ENCODE assay signal across 1 fruit fly cellular context in the genomic region with DNA sequence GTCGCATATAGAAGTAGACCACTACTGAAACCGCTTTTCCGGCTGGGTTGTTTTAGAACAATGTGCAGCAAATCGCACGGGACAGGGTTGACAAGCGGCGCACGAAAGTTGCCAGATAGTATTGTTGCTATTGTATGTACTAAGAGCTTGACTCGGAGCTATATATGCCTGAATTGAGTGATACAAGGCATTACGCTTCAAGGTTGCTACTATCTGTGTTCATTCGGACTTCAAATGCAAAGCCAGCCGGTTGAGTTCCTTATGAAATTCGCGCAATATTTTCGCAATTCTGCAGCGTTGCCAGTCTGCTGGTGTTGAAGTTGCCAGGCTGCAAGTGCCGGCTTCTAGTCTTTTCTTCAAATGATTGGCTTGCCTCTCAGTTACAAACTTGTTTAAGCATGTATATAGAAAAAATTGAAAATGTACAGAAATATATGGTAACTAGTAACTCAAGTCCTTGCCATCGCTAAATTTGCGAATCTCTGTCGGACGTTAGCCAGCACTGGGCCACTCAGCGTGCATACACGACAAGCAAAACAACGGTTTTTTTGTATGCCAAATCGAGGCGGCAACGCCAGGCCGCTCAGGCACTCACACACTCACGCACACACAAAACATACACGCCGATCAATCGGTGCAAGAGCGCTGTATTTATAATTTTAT.
TF ChIP-seq lines count a peak whose summit lies in the region.

A gene (minus strand): TSS at position 513 of the 663 bp plus-strand sequence.
A gene (plus strand): TSS at position 549 of the 663 bp plus-strand sequence.

TF ChIP-seq in whole organism, embryonic, 481 proteins besides CTCF, POLR2A, EP300 and RAD21 (continued from another document and continues in another):
- TF ChIP-seq CG6689 (GFP tag; IDR thresholded peaks at IDR 0.05; lab: Robert Waterston, UW), result peak; percentile 67
- no peak for TF ChIP-seq CG6765 (GFP tag; optimal IDR thresholded peaks at IDR 0.05; lab: Kevin White, UChicago)
- 0 out of 3 replicates have a peak, but pooled peaks have one; percentile 56 for TF ChIP-seq hb (GFP tag; IDR thresholded peaks at IDR 0.05; lab: Robert Waterston, UW; ENCODE audit: partially characterized antibody)
- TF ChIP-seq CG17912 (GFP tag; optimal IDR thresholded peaks at IDR 0.05; lab: Kevin White, UChicago), result no peak
- no peak for TF ChIP-seq CG12299 (tag; optimal IDR thresholded peaks at IDR 0.05; lab: Kevin White, UChicago)
- TF ChIP-seq lov (optimal IDR thresholded peaks at IDR 0.05; lab: Kevin White, UChicago), result no peak
- TF ChIP-seq lov (GFP tag; IDR thresholded peaks at IDR 0.05; lab: Robert Waterston, UW), result no peak
- peak; percentile 47; the same call in 1 of the 2 replicates for TF ChIP-seq CG31224 (GFP tag; IDR thresholded peaks at IDR 0.05; lab: Robert Waterston, UW)
- no peak; the same call in 2 of the 3 replicates for TF ChIP-seq CG34224 (GFP tag; IDR thresholded peaks at IDR 0.05; lab: Robert Waterston, UW; ENCODE audit: partially characterized antibody)
- TF ChIP-seq fu2 (GFP tag; optimal IDR thresholded peaks at IDR 0.05; lab: Kevin White, UChicago), result peak; percentile 65
- TF ChIP-seq CG7786 (GFP tag; optimal IDR thresholded peaks at IDR 0.05; lab: Kevin White, UChicago), result peak; percentile 56
- 0 out of 2 replicates have a peak, but pooled peaks have one; percentile 12 for TF ChIP-seq bbx (GFP tag; IDR thresholded peaks at IDR 0.05; lab: Robert Waterston, UW; ENCODE audit: partially characterized antibody)
- no peak for TF ChIP-seq zf30C (GFP tag; optimal IDR thresholded peaks at IDR 0.05; lab: Kevin White, UChicago)
- peak; percentile 24 for TF ChIP-seq da (GFP tag; optimal IDR thresholded peaks at IDR 0.05; lab: Kevin White, UChicago)
- TF ChIP-seq Bgb (GFP tag; IDR thresholded peaks at IDR 0.05; lab: Robert Waterston, UW; ENCODE audit: partially characterized antibody), result peak; percentile 31; the same call in 1 of the 2 replicates
- peak; percentile 62 for TF ChIP-seq Mad (GFP tag; optimal IDR thresholded peaks at IDR 0.05; lab: Kevin White, UChicago)
- TF ChIP-seq Pdp1 (GFP tag; optimal IDR thresholded peaks at IDR 0.05; lab: Kevin White, UChicago), result peak; percentile 44 to 61
- peak; percentile 51; the same call in 1 of the 2 replicates for TF ChIP-seq ttk (GFP tag; IDR thresholded peaks at IDR 0.05; lab: Robert Waterston, UW)
- TF ChIP-seq repo (GFP tag; optimal IDR thresholded peaks at IDR 0.05; lab: Kevin White, UChicago), result no peak
- peak; percentile 47; the same call in 1 of the 2 replicates for TF ChIP-seq stc (GFP tag; IDR thresholded peaks at IDR 0.05; lab: Robert Waterston, UW)
- peak; percentile 26 for TF ChIP-seq CG18619 (GFP tag; optimal IDR thresholded peaks at IDR 0.05; lab: Kevin White, UChicago)
- peak; percentile 28 for TF ChIP-seq CG5245 (GFP tag; optimal IDR thresholded peaks at IDR 0.05; lab: Kevin White, UChicago)
- peak; percentile 20 for TF ChIP-seq CG8388 (GFP tag; optimal IDR thresholded peaks at IDR 0.05; lab: Kevin White, UChicago)
- no peak for TF ChIP-seq emc (GFP tag; optimal IDR thresholded peaks at IDR 0.05; lab: Kevin White, UChicago)
- peak; percentile 12 for TF ChIP-seq CG17186 (GFP tag; optimal IDR thresholded peaks at IDR 0.05; lab: Kevin White, UChicago)
- TF ChIP-seq wdn (GFP tag; IDR thresholded peaks at IDR 0.05; lab: Robert Waterston, UW), result 0 out of 2 replicates have a peak, but pooled peaks have one; percentile 14
- no peak for TF ChIP-seq yki (optimal IDR thresholded peaks at IDR 0.05; lab: Kevin White, UChicago)
- TF ChIP-seq Hr3 (GFP tag; optimal IDR thresholded peaks at IDR 0.05; lab: Kevin White, UChicago), result peak; percentile 46
- peak; percentile 96 for TF ChIP-seq Ets65A (GFP tag; lab: Kevin White, UChicago)
- no peak for TF ChIP-seq CG33213 (GFP tag; optimal IDR thresholded peaks at IDR 0.05; lab: Kevin White, UChicago)
- peak; percentile 57 for TF ChIP-seq Rx (GFP tag; IDR thresholded peaks at IDR 0.05; lab: Robert Waterston, UW)
- TF ChIP-seq crp (GFP tag; optimal IDR thresholded peaks at IDR 0.05; lab: Kevin White, UChicago), result peak in 1 of 2 experiments; percentile 38
- TF ChIP-seq CG10959 (GFP tag; IDR thresholded peaks at IDR 0.05; lab: Robert Waterston, UW), result peak; percentile 39; the same call in 1 of the 2 replicates
- TF ChIP-seq tup (GFP tag; optimal IDR thresholded peaks at IDR 0.05; lab: Kevin White, UChicago), result peak; percentile 33
- TF ChIP-seq z (GFP tag; IDR thresholded peaks at IDR 0.05; lab: Robert Waterston, UW), result no peak
- no peak for TF ChIP-seq Nf-YC (tag; optimal IDR thresholded peaks at IDR 0.05; lab: Kevin White, UChicago)
- peak; percentile 22 for TF ChIP-seq CG18476 (GFP tag; optimal IDR thresholded peaks at IDR 0.05; lab: Kevin White, UChicago)
- peak; percentile 61 for TF ChIP-seq E2f2 (GFP tag; IDR thresholded peaks at IDR 0.05; lab: Robert Waterston, UW)
- no peak for TF ChIP-seq gem (tag; optimal IDR thresholded peaks at IDR 0.05; lab: Kevin White, UChicago)
- TF ChIP-seq CG2116 (GFP tag; optimal IDR thresholded peaks at IDR 0.05; lab: Kevin White, UChicago), result peak; percentile 40
- TF ChIP-seq CG16813 (GFP tag; IDR thresholded peaks at IDR 0.05; lab: Robert Waterston, UW; ENCODE audit: partially characterized antibody), result 0 out of 3 replicates have a peak, but pooled peaks have one; percentile 56
- peak; percentile 12 for TF ChIP-seq disco-r (GFP tag; optimal IDR thresholded peaks at IDR 0.05; lab: Kevin White, UChicago)
- no peak for TF ChIP-seq CG5953 (GFP tag; IDR thresholded peaks at IDR 0.05; lab: Robert Waterston, UW)
- TF ChIP-seq CG4328 (GFP tag; optimal IDR thresholded peaks at IDR 0.05; lab: Kevin White, UChicago), result peak; percentile 10
- TF ChIP-seq run (tag; optimal IDR thresholded peaks at IDR 0.05; lab: Kevin White, UChicago), result no peak
- TF ChIP-seq CG8290 (GFP tag; optimal IDR thresholded peaks at IDR 0.05; lab: Kevin White, UChicago), result no peak
- peak in 1 of 2 experiments; percentile 27 for TF ChIP-seq CG8290 (tag; optimal IDR thresholded peaks at IDR 0.05; lab: Kevin White, UChicago)
- TF ChIP-seq CG15514 (GFP tag; optimal IDR thresholded peaks at IDR 0.05; lab: Kevin White, UChicago), result peak; percentile 13
- TF ChIP-seq sob (GFP tag; IDR thresholded peaks at IDR 0.05; lab: Robert Waterston, UW), result peak; percentile 41; the same call in 1 of the 2 replicates
- peak; percentile 30 for TF ChIP-seq Bteb2 (GFP tag; optimal IDR thresholded peaks at IDR 0.05; lab: Kevin White, UChicago)
- peak; percentile 42; the same call in 1 of the 2 replicates for TF ChIP-seq E2f1 (GFP tag; IDR thresholded peaks at IDR 0.05; lab: Robert Waterston, UW)
- TF ChIP-seq HLH54F (GFP tag; optimal IDR thresholded peaks at IDR 0.05; lab: Kevin White, UChicago), result peak; percentile 76
- TF ChIP-seq HmgZ (tag; optimal IDR thresholded peaks at IDR 0.05; lab: Kevin White, UChicago), result peak; percentile 28
- 0 out of 2 replicates have a peak, but pooled peaks have one; percentile 32 for TF ChIP-seq dimm (GFP tag; IDR thresholded peaks at IDR 0.05; lab: Robert Waterston, UW)
- no peak for TF ChIP-seq Doc2 (GFP tag; IDR thresholded peaks at IDR 0.05; lab: Robert Waterston, UW)
- TF ChIP-seq CG6272 (GFP tag; IDR thresholded peaks at IDR 0.05; lab: Robert Waterston, UW), result peak; percentile 40; the same call in 1 of the 2 replicates
- TF ChIP-seq az2 (GFP tag; optimal IDR thresholded peaks at IDR 0.05; lab: Kevin White, UChicago), result peak; percentile 45
- TF ChIP-seq CG9215 (GFP tag; IDR thresholded peaks at IDR 0.05; lab: Robert Waterston, UW), result peak; percentile 62
- TF ChIP-seq CG32772 (GFP tag; IDR thresholded peaks at IDR 0.05; lab: Robert Waterston, UW), result peak; percentile 68
- no peak for TF ChIP-seq CG13123 (GFP tag; optimal IDR thresholded peaks at IDR 0.05; lab: Kevin White, UChicago)
- TF ChIP-seq gcm2 (GFP tag; optimal IDR thresholded peaks at IDR 0.05; lab: Kevin White, UChicago), result no peak
- TF ChIP-seq CG9609 (GFP tag; optimal IDR thresholded peaks at IDR 0.05; lab: Kevin White, UChicago), result peak; percentile 71
- TF ChIP-seq CG13775 (GFP tag; optimal IDR thresholded peaks at IDR 0.05; lab: Kevin White, UChicago), result peak; percentile 58
- peak; percentile 66 for TF ChIP-seq CG9932 (GFP tag; IDR thresholded peaks at IDR 0.05; lab: Robert Waterston, UW)
- TF ChIP-seq sens (GFP tag; lab: Kevin White, UChicago), result peak; percentile 94
- TF ChIP-seq pho (GFP tag; optimal IDR thresholded peaks at IDR 0.05; lab: Kevin White, UChicago), result peak; percentile 53
- no peak for TF ChIP-seq CG9437 (GFP tag; optimal IDR thresholded peaks at IDR 0.05; lab: Kevin White, UChicago)
- no peak for TF ChIP-seq cad (GFP tag; optimal IDR thresholded peaks at IDR 0.05; lab: Kevin White, UChicago)
- TF ChIP-seq Vsx1 (GFP tag; optimal IDR thresholded peaks at IDR 0.05; lab: Kevin White, UChicago), result no peak
- TF ChIP-seq CG30403 (GFP tag; optimal IDR thresholded peaks at IDR 0.05; lab: Kevin White, UChicago), result peak; percentile 71
- TF ChIP-seq CG10267 (tag; optimal IDR thresholded peaks at IDR 0.05; lab: Kevin White, UChicago), result peak; percentile 93
- TF ChIP-seq tx (GFP tag; optimal IDR thresholded peaks at IDR 0.05; lab: Kevin White, UChicago), result peak; percentile 58
- no peak for TF ChIP-seq Hand (GFP tag; optimal IDR thresholded peaks at IDR 0.05; lab: Kevin White, UChicago)
- TF ChIP-seq eyg (GFP tag; optimal IDR thresholded peaks at IDR 0.05; lab: Kevin White, UChicago), result peak; percentile 15
- TF ChIP-seq unc-4 (GFP tag; IDR thresholded peaks at IDR 0.05; lab: Robert Waterston, UW; ENCODE audit: partially characterized antibody), result peak; percentile 44; the same call in 1 of the 2 replicates
- peak; percentile 33 for TF ChIP-seq Dref (GFP tag; IDR thresholded peaks at IDR 0.05; lab: Robert Waterston, UW)
- no peak for TF ChIP-seq CG17359 (tag; optimal IDR thresholded peaks at IDR 0.05; lab: Kevin White, UChicago)
- peak; percentile 66 for TF ChIP-seq sisA (GFP tag; IDR thresholded peaks at IDR 0.05; lab: Robert Waterston, UW)
- TF ChIP-seq Dip2 (GFP tag; IDR thresholded peaks at IDR 0.05; lab: Robert Waterston, UW), result no peak
- peak; percentile 37 for TF ChIP-seq Abd-B (GFP tag; optimal IDR thresholded peaks at IDR 0.05; lab: Kevin White, UChicago)
- TF ChIP-seq Antp (GFP tag; optimal IDR thresholded peaks at IDR 0.05; lab: Kevin White, UChicago), result peak; percentile 72
- TF ChIP-seq Opbp (GFP tag; IDR thresholded peaks at IDR 0.05; lab: Robert Waterston, UW; ENCODE audit: partially characterized antibody), result no peak
- TF ChIP-seq CG6854 (GFP tag; optimal IDR thresholded peaks at IDR 0.05; lab: Kevin White, UChicago), result no peak
- peak; percentile 34 for TF ChIP-seq MESR4 (GFP tag; optimal IDR thresholded peaks at IDR 0.05; lab: Kevin White, UChicago)
- TF ChIP-seq vfl (GFP tag; optimal IDR thresholded peaks at IDR 0.05; lab: Kevin White, UChicago), result peak; percentile 26
- TF ChIP-seq tin (GFP tag; optimal IDR thresholded peaks at IDR 0.05; lab: Kevin White, UChicago), result peak; percentile 48
- TF ChIP-seq CG9876 (GFP tag; optimal IDR thresholded peaks at IDR 0.05; lab: Kevin White, UChicago), result peak; percentile 19
- TF ChIP-seq mam (GFP tag; optimal IDR thresholded peaks at IDR 0.05; lab: Kevin White, UChicago), result peak; percentile 66
- peak; percentile 41 for TF ChIP-seq Bdp1 (GFP tag; optimal IDR thresholded peaks at IDR 0.05; lab: Kevin White, UChicago)
- TF ChIP-seq MBD-R2 (GFP tag; IDR thresholded peaks at IDR 0.05; lab: Robert Waterston, UW), result peak; percentile 68
- TF ChIP-seq Nf-YA (GFP tag; IDR thresholded peaks at IDR 0.05; lab: Robert Waterston, UW), result no peak; the same call in 1 of the 2 replicates
- no peak for TF ChIP-seq CG16779 (GFP tag; IDR thresholded peaks at IDR 0.05; lab: Robert Waterston, UW)
- no peak for TF ChIP-seq tll (GFP tag; optimal IDR thresholded peaks at IDR 0.05; lab: Kevin White, UChicago)
- no peak; the same call in none of the 3 replicates for TF ChIP-seq HLH4C (GFP tag; IDR thresholded peaks at IDR 0.05; lab: Robert Waterston, UW; ENCODE audit: partially characterized antibody)
- peak; percentile 55; the same call in 1 of the 3 replicates for TF ChIP-seq CG11456 (GFP tag; IDR thresholded peaks at IDR 0.05; lab: Robert Waterston, UW)
- TF ChIP-seq CG12391 (tag; optimal IDR thresholded peaks at IDR 0.05; lab: Kevin White, UChicago), result peak; percentile 50
- TF ChIP-seq CG3847 (GFP tag; IDR thresholded peaks at IDR 0.05; lab: Robert Waterston, UW), result peak; percentile 78
- peak; percentile 67; the same call in 1 of the 2 replicates for TF ChIP-seq ranshi (GFP tag; IDR thresholded peaks at IDR 0.05; lab: Robert Waterston, UW)
- TF ChIP-seq hbn (GFP tag; IDR thresholded peaks at IDR 0.05; lab: Robert Waterston, UW; ENCODE audit: partially characterized antibody), result no peak
- peak; percentile 56 for TF ChIP-seq CG16863 (GFP tag; optimal IDR thresholded peaks at IDR 0.05; lab: Kevin White, UChicago)
- peak; percentile 55 for TF ChIP-seq CG10366 (GFP tag; IDR thresholded peaks at IDR 0.05; lab: Robert Waterston, UW)
- peak; percentile 20 for TF ChIP-seq CG17802 (tag; optimal IDR thresholded peaks at IDR 0.05; lab: Kevin White, UChicago)
- TF ChIP-seq Fer2 (tag; optimal IDR thresholded peaks at IDR 0.05; lab: Kevin White, UChicago), result no peak
- TF ChIP-seq mld (GFP tag; IDR thresholded peaks at IDR 0.05; lab: Robert Waterston, UW; ENCODE audit: partially characterized antibody), result no peak
- no peak for TF ChIP-seq CG6175 (GFP tag; IDR thresholded peaks at IDR 0.05; lab: Robert Waterston, UW)
- no peak for TF ChIP-seq Deaf1 (tag; optimal IDR thresholded peaks at IDR 0.05; lab: Kevin White, UChicago)
- peak; percentile 75 for TF ChIP-seq zfh2 (GFP tag; optimal IDR thresholded peaks at IDR 0.05; lab: Kevin White, UChicago)
- TF ChIP-seq nmo (GFP tag; optimal IDR thresholded peaks at IDR 0.05; lab: Kevin White, UChicago), result peak; percentile 72
- TF ChIP-seq Fer3 (tag; optimal IDR thresholded peaks at IDR 0.05; lab: Kevin White, UChicago), result peak; percentile 3
- peak; percentile 6 for TF ChIP-seq CG10979 (tag; optimal IDR thresholded peaks at IDR 0.05; lab: Kevin White, UChicago)
- TF ChIP-seq Sox100B (GFP tag; optimal IDR thresholded peaks at IDR 0.05; lab: Kevin White, UChicago), result no peak
- TF ChIP-seq CG11695 (GFP tag; IDR thresholded peaks at IDR 0.05; lab: Robert Waterston, UW), result peak; percentile 46; the same call in 1 of the 3 replicates
- no peak for TF ChIP-seq CG5180 (GFP tag; optimal IDR thresholded peaks at IDR 0.05; lab: Kevin White, UChicago)
- peak; percentile 50 for TF ChIP-seq CG9817 (tag; optimal IDR thresholded peaks at IDR 0.05; lab: Kevin White, UChicago)
- TF ChIP-seq NC2β (GFP tag; optimal IDR thresholded peaks at IDR 0.05; lab: Kevin White, UChicago), result peak; percentile 29
- TF ChIP-seq chif (GFP tag; optimal IDR thresholded peaks at IDR 0.05; lab: Kevin White, UChicago), result peak; percentile 52
- TF ChIP-seq PHDP (tag; optimal IDR thresholded peaks at IDR 0.05; lab: Kevin White, UChicago), result no peak
- TF ChIP-seq CG9727 (GFP tag; optimal IDR thresholded peaks at IDR 0.05; lab: Kevin White, UChicago), result peak; percentile 59
- peak; percentile 36 for TF ChIP-seq Ssrp (tag; optimal IDR thresholded peaks at IDR 0.05; lab: Kevin White, UChicago)
